Worm (Caenorhabditis elegans): ENCODE results near the gene lact-8.

DNA sequence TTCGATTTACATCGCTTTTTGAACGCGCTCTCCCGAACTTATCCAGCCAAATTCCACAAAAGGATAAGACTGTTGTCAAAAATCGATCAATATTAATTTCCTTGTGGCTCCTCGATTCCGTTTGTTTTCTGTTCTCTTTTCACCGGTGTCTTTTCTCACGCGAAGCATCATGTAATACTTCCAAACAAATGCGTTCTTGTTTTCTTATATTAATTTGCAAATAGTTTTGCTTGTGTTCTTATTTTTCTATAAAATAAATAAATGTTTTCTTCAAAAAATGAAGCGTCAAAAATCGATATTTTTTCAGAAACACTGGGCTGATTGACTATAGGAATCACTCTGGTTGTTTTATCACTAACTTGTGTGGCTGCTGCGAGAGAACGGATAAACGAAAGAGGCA, 20.2 kb upstream of the lact-8 start, which contains the start of gene math-33:
- TF ChIP-seq nfya-1 (tag; optimal IDR thresholded peaks at IDR 0.05; ENCODE audit: borderline replicate concordance, insufficient read depth) = no peak
- TF ChIP-seq C17E4.6 (GFP tag; IDR thresholded peaks at IDR 0.05) = no peak
- no peak for TF ChIP-seq snpc-1.3 (tag; optimal IDR thresholded peaks at IDR 0.05; ENCODE audit: insufficient read depth)
- no peak for TF ChIP-seq pha-4 (tag; optimal IDR thresholded peaks at IDR 0.05)
